Worm (Caenorhabditis elegans) whole organism, early embryonic: ENCODE measurements around the gene D1053.3.

ENCODE experiments used
- B0310.2 ChIP-seq: sonication (generic microtip); optimal IDR thresholded peaks from 2 replicates; lab custom pipeline; 2016; ENCODE audit warnings: mild to moderate bottlenecking, missing genetic modification characterization, missing compliant biosample characterization
- F13C5.2 ChIP-seq: sonication (generic microtip); optimal IDR thresholded peaks from 2 replicates; lab custom pipeline; 2017; ENCODE audit warnings: mild to moderate bottlenecking, missing genetic modification characterization, inconsistent platforms, missing compliant biosample characterization
- aly-1 ChIP-seq: sonication (generic microtip); optimal IDR thresholded peaks from 2 replicates; lab custom pipeline; 2016; ENCODE audit warnings: missing genetic modification characterization, missing compliant biosample characterization
- ama-1 ChIP-seq: fragments of 150-350 bp; optimal IDR thresholded peaks from 2 replicates; lab custom pipeline; 2014
- ceh-13 ChIP-seq: fragments of 200-800 bp; sonication (Bioruptor generic); optimal IDR thresholded peaks from 2 replicates; lab custom pipeline; 2018; ENCODE audit warnings: mild to moderate bottlenecking, missing genetic modification characterization, missing compliant biosample characterization
- ceh-36 ChIP-seq: sonication (generic microtip); optimal IDR thresholded peaks from 2 replicates; lab custom pipeline; 2016; ENCODE audit warnings: missing genetic modification characterization, inconsistent platforms, missing compliant biosample characterization
- ets-7 ChIP-seq: sonication (generic microtip); optimal IDR thresholded peaks from 2 replicates; lab custom pipeline; 2016; ENCODE audit warnings: missing genotype, missing genetic modification characterization, missing compliant biosample characterization
- flt-1 ChIP-seq: fragments of 200-800 bp; sonication (Bioruptor generic); IDR thresholded peaks from 2 replicates; pipeline ENCODE4 v1.3.6; 2022; ENCODE audit warnings: missing genetic modification characterization, missing compliant biosample characterization
- hmbx-1 ChIP-seq: sonication (generic microtip); optimal IDR thresholded peaks from 2 replicates; lab custom pipeline; 2016; ENCODE audit warnings: mild to moderate bottlenecking, missing genetic modification characterization, missing compliant biosample characterization
- hmg-4 ChIP-seq: fragments of 200-800 bp; sonication (Bioruptor generic); optimal IDR thresholded peaks from 2 replicates; lab custom pipeline; 2018; ENCODE audit warnings: mild to moderate bottlenecking, missing genetic modification characterization, missing compliant biosample characterization
- hnd-1 ChIP-seq: sonication (generic microtip); optimal IDR thresholded peaks from 2 replicates; lab custom pipeline; 2016; ENCODE audit warnings: missing genetic modification characterization, missing compliant biosample characterization
- pes-1 ChIP-seq: fragments of 200-800 bp; sonication (Bioruptor generic); IDR thresholded peaks from 2 replicates; pipeline ENCODE4 v1.3.6; 2022; ENCODE audit warnings: missing genetic modification reagents, missing genetic modification characterization, missing compliant biosample characterization
- scrt-1 ChIP-seq: fragments of 200-800 bp; sonication (Bioruptor generic); IDR thresholded peaks from 2 replicates; pipeline ENCODE4 v1.3.6; 2022; ENCODE audit warnings: missing genetic modification characterization, missing compliant biosample characterization
- sea-1 ChIP-seq: fragments of 200-800 bp; sonication (Bioruptor generic); conservative IDR thresholded peaks from 2 replicates; pipeline ENCODE4 v1.3.6; 2022; ENCODE audit warnings: missing genetic modification characterization, missing compliant biosample characterization
- tbx-11 ChIP-seq: fragments of 200-800 bp; sonication (Bioruptor generic); IDR thresholded peaks from 2 replicates; pipeline ENCODE4 v1.3.6; 2022; ENCODE audit warnings: missing genetic modification characterization, missing compliant biosample characterization
- tbx-37 ChIP-seq: fragments of 200-800 bp; sonication (Bioruptor generic); conservative IDR thresholded peaks from 2 replicates; pipeline ENCODE4 v1.3.6; 2022; ENCODE audit warnings: missing genetic modification reagents, missing genetic modification characterization, missing compliant biosample characterization
- tra-4 ChIP-seq: sonication (generic microtip); optimal IDR thresholded peaks from 2 replicates; lab custom pipeline; 2017; ENCODE audit warnings: missing genetic modification characterization, missing compliant biosample characterization

Gene D1053.3

ce11 chrX:11693092-11693491 lies 43.9 kb downstream of the D1053.3 start, which contains the start of gene smcl-1:
smcl-1 (plus strand) TSS chrX:11693464.
- TF ChIP-seq ama-1 (lab: Kevin White, UChicago) (no peak), tbx-37 (GFP tag; lab: Robert Waterston, UW) (0 out of 2 replicates have a peak, but pooled peaks have one; percentile 41)

- TF ChIP-seq ama-1 (lab: Kevin White, UChicago) = no peak
- no peak for TF ChIP-seq ets-7 (tag; lab: Kevin White, UChicago)
- no peak for TF ChIP-seq tbx-37 (GFP tag; lab: Robert Waterston, UW)
- TF ChIP-seq scrt-1 (GFP tag; lab: Robert Waterston, UW) = no peak
- TF ChIP-seq ceh-13 (GFP tag; lab: Kevin White, UChicago) = no peak
Observed at ce11 chrX:11690014-11690591, 46.9 kb downstream of the D1053.3 start, which contains the start of the genes C44C10.10 and C44C10.5. C44C10.10 (plus strand) TSS chrX:11690314. C44C10.5 (plus strand) TSS chrX:11690541.

DNA sequence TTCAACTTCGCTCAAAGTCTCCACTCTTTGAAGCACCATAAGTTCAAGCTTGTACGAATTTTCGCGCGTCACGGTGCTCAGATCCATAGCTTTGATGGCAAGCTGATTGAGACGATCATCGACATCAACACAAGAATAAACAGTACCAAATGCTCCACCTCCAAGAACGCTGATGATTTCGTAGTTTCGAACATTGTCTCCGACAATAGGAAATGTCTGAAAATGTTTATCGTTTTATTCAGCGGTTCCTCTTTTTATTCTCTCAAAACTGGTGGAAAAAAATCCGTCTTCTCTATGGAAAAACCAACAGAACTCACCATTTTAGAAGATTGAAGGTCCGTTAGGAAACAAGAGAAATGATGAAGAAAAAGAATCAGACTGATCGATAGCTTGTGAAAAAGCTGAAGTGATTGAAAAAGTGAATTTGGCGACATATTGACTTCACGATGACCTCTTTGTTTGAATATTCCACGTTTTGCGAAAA lies 49.1 kb downstream of the D1053.3 start, which contains the start of gene C44C10.7:
TSS of gene C44C10.7 (minus strand) at position 434 of the 484 bp plus-strand sequence.
- TF ChIP-seq ama-1 (lab: Kevin White, UChicago) = no peak
- no peak for TF ChIP-seq tbx-11 (GFP tag; lab: Robert Waterston, UW)
- TF ChIP-seq hmbx-1 (tag; lab: Kevin White, UChicago) = no peak
- TF ChIP-seq ets-7 (tag; lab: Kevin White, UChicago) = no peak
- TF ChIP-seq scrt-1 (GFP tag; lab: Robert Waterston, UW) = no peak
- TF ChIP-seq tra-4 = no peak
- no peak for TF ChIP-seq ceh-13 (GFP tag; lab: Kevin White, UChicago)
- TF ChIP-seq hnd-1 (tag; lab: Kevin White, UChicago) = no peak
- no peak for TF ChIP-seq sea-1 (GFP tag; lab: Robert Waterston, UW)
- TF ChIP-seq hmg-4 = no peak
- no peak for TF ChIP-seq tbx-37 (GFP tag; lab: Robert Waterston, UW)
- TF ChIP-seq ceh-36 = no peak
- TF ChIP-seq aly-1 (tag; lab: Kevin White, UChicago) = no peak
- TF ChIP-seq B0310.2 = no peak
- TF ChIP-seq pes-1 (GFP tag; lab: Robert Waterston, UW) = no peak
- no peak for TF ChIP-seq F13C5.2 (tag; lab: Kevin White, UChicago)
- TF ChIP-seq flt-1 (GFP tag; lab: Robert Waterston, UW) = no peak

DNA sequence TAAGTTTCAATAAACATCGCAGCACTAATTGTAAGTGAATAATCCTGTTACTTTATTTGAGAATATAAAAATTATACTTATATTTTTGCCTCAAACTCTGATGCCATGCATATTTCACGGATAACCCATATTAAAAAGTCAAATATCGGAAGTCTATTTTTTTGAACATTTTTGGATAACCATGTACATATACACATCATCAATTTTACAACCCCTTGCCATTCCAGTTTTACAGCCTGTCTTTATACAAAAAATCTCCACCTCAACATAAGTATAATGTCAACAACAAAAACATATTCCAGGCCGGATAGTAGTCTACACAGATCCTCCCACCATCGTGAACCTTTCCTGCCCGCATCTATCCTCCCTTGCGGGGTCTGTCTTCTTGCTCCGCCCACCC lies 52.7 kb downstream of the D1053.3 start, which contains the start of gene hnd-1:
TSS of gene hnd-1 (plus strand) at position 301 of the 400 bp plus-strand sequence.
- TF ChIP-seq scrt-1 (GFP tag; lab: Robert Waterston, UW) = no peak
- no peak for TF ChIP-seq flt-1 (GFP tag; lab: Robert Waterston, UW)
- no peak for TF ChIP-seq tbx-37 (GFP tag; lab: Robert Waterston, UW)
- TF ChIP-seq tbx-11 (GFP tag; lab: Robert Waterston, UW) = no peak

- TF ChIP-seq ceh-36 = no peak
- TF ChIP-seq B0310.2 = no peak
- TF ChIP-seq flt-1 (GFP tag; lab: Robert Waterston, UW) = no peak
- no peak for TF ChIP-seq ets-7 (tag; lab: Kevin White, UChicago)
- TF ChIP-seq hnd-1 (tag; lab: Kevin White, UChicago) = no peak
- no peak for TF ChIP-seq aly-1 (tag; lab: Kevin White, UChicago)
- no peak for TF ChIP-seq tbx-37 (GFP tag; lab: Robert Waterston, UW)
- TF ChIP-seq hmbx-1 (tag; lab: Kevin White, UChicago) = no peak
- TF ChIP-seq ceh-13 (GFP tag; lab: Kevin White, UChicago) = no peak
- no peak for TF ChIP-seq hmg-4
- TF ChIP-seq F13C5.2 (tag; lab: Kevin White, UChicago) = no peak
Observed at ce11 chrX:11680851-11681250, 56.1 kb downstream of the D1053.3 start, which contains the start of gene T04F8.7. T04F8.7 (minus strand) TSS chrX:11680980.
